Worm (Caenorhabditis elegans) whole organism, young adult: Measurements from ENCODE around the gene btb-18.
A peak's percentile ranks its signal among the peaks of the same experiment; 100 is the strongest.
"Not testable (repeated sequence)": the region's sequence is repeated elsewhere in the genome, so short reads cannot be mapped to it uniquely, and the experiment has no call there.

Experiments used
- B0261.1 ChIP-seq: sonication (generic microtip); optimal IDR thresholded peaks from 2 replicates; lab custom pipeline; 2016; ENCODE audit warnings: mild to moderate bottlenecking, missing genetic modification characterization, moderate library complexity, missing compliant biosample characterization
- B0336.3 ChIP-seq: fragments of 200-800 bp; sonication (Bioruptor generic); IDR thresholded peaks from 2 replicates; pipeline ENCODE4 v1.3.6; 2022; ENCODE audit warnings: missing genetic modification characterization, missing compliant biosample characterization
- C17E4.6 ChIP-seq: fragments of 200-800 bp; sonication (Bioruptor generic); IDR thresholded peaks from 2 replicates; pipeline ENCODE4 v1.3.6; 2022; ENCODE audit warnings: missing genetic modification reagents, missing genetic modification characterization, missing compliant biosample characterization
- F33H1.4 ChIP-seq: fragments of 200-800 bp; sonication (Bioruptor generic); IDR thresholded peaks from 2 replicates; pipeline ENCODE4 v1.3.6; 2022; ENCODE audit warnings: missing genetic modification reagents, missing genetic modification characterization, missing compliant biosample characterization
- F37B4.10 ChIP-seq: fragments of 200-800 bp; sonication (Bioruptor generic); IDR thresholded peaks from 2 replicates; pipeline ENCODE4 v1.3.6; 2022; ENCODE audit warnings: missing genetic modification characterization, missing compliant biosample characterization
- Y53G8AR.9 ChIP-seq: fragments of 200-800 bp; sonication (Bioruptor generic); conservative IDR thresholded peaks from 2 replicates; pipeline ENCODE4 v1.3.6; 2022; ENCODE audit warnings: missing genetic modification reagents, missing genetic modification characterization, missing compliant biosample characterization
- Y79H2A.3 ChIP-seq: fragments of 200-800 bp; sonication (Bioruptor generic); conservative IDR thresholded peaks from 2 replicates; pipeline ENCODE4 v1.3.6; 2022; ENCODE audit warnings: missing genetic modification reagents, missing genetic modification characterization, missing compliant biosample characterization
- athp-1 ChIP-seq: sonication (generic microtip); optimal IDR thresholded peaks from 2 replicates; lab custom pipeline; 2017; ENCODE audit warnings: mild to moderate bottlenecking, missing genetic modification characterization, missing compliant biosample characterization
- attf-3 ChIP-seq: fragments of 200-800 bp; sonication (Bioruptor generic); conservative IDR thresholded peaks from 2 replicates; pipeline ENCODE4 v1.3.6; 2022; ENCODE audit warnings: missing genetic modification reagents, missing genetic modification characterization, missing compliant biosample characterization
- attf-5 ChIP-seq: fragments of 200-800 bp; sonication (Bioruptor generic); optimal IDR thresholded peaks from 2 replicates; lab custom pipeline; 2018; ENCODE audit warnings: mild to moderate bottlenecking, missing genetic modification characterization, missing compliant biosample characterization
- bed-1 ChIP-seq: fragments of 200-800 bp; sonication (Bioruptor generic); IDR thresholded peaks from 2 replicates; pipeline ENCODE4 v1.3.6; 2022; ENCODE audit warnings: missing genetic modification reagents, missing genetic modification characterization, missing compliant biosample characterization
- bed-2 ChIP-seq: fragments of 200-800 bp; sonication (Bioruptor generic); IDR thresholded peaks from 2 replicates; pipeline ENCODE4 v1.3.6; 2022; ENCODE audit warnings: missing genetic modification reagents, missing genetic modification characterization, missing compliant biosample characterization
- ceh-79 ChIP-seq: sonication (generic microtip); optimal IDR thresholded peaks from 2 replicates; lab custom pipeline; 2017; ENCODE audit warnings: mild to moderate bottlenecking, missing genetic modification characterization, missing compliant biosample characterization
- die-1 ChIP-seq: sonication (generic microtip); optimal IDR thresholded peaks from 2 replicates; lab custom pipeline; 2016; ENCODE audit warnings: missing genotype, mild to moderate bottlenecking, missing genetic modification characterization, missing compliant biosample characterization
- dox-1 ChIP-seq: fragments of 200-800 bp; sonication (Bioruptor generic); IDR thresholded peaks from 2 replicates; pipeline ENCODE4 v1.3.6; 2022; ENCODE audit warnings: missing genetic modification reagents, missing genetic modification characterization, missing compliant biosample characterization
- efl-1 ChIP-seq: fragments of 150-350 bp; optimal IDR thresholded peaks from 2 replicates; lab custom pipeline; 2014; ENCODE audit warnings: missing biosample characterization, missing genetic modification reagents, missing genetic modification characterization
- egl-44 ChIP-seq: fragments of 200-800 bp; sonication (Bioruptor generic); IDR thresholded peaks from 2 replicates; pipeline ENCODE4 v1.3.6; 2022; ENCODE audit warnings: missing genetic modification reagents, missing genetic modification characterization, missing compliant biosample characterization
- ets-4 ChIP-seq: fragments of 200-800 bp; sonication (Bioruptor generic); optimal IDR thresholded peaks from 2 replicates; lab custom pipeline; 2018; ENCODE audit warnings: mild to moderate bottlenecking, missing genetic modification characterization, missing compliant biosample characterization
- fkh-3 ChIP-seq: sonication (generic microtip); optimal IDR thresholded peaks from 2 replicates; lab custom pipeline; 2016; ENCODE audit warnings: mild to moderate bottlenecking, missing genetic modification characterization, missing compliant biosample characterization
- hlh-12 ChIP-seq: sonication (generic microtip); optimal IDR thresholded peaks from 2 replicates; lab custom pipeline; 2016; ENCODE audit warnings: missing genetic modification characterization, missing compliant biosample characterization
- hmg-1.2 ChIP-seq: fragments of 200-800 bp; sonication (Bioruptor generic); IDR thresholded peaks from 2 replicates; pipeline ENCODE4 v1.3.6; 2022; ENCODE audit warnings: missing genetic modification reagents, missing genetic modification characterization, missing compliant biosample characterization
- hsf-1 ChIP-seq: fragments of 200-800 bp; sonication (Bioruptor generic); IDR thresholded peaks from 2 replicates; pipeline ENCODE4 v1.3.6; 2022; ENCODE audit warnings: missing genetic modification reagents, missing genetic modification characterization, missing compliant biosample characterization
- let-526 ChIP-seq: fragments of 200-800 bp; sonication (Bioruptor generic); IDR thresholded peaks from 2 replicates; pipeline ENCODE4 v1.3.6; 2022; ENCODE audit warnings: missing genetic modification reagents, missing genetic modification characterization, missing compliant biosample characterization
- let-607 ChIP-seq, 2 experiments: fragments of 200-800 bp in 1 of 2; sonication (Bioruptor generic) in 1 of 2; sonication (generic microtip) in 1 of 2; optimal IDR thresholded peaks; 2 replicates each; lab custom pipeline; 2016 to 2018; ENCODE audit warnings: mild to moderate bottlenecking in 2 of 2, missing compliant biosample characterization in 2 of 2, missing genetic modification characterization in 2 of 2, moderate library complexity in 2 of 2, missing genotype in 1 of 2
- lir-1 ChIP-seq: fragments of 200-800 bp; sonication (Bioruptor generic); conservative IDR thresholded peaks from 2 replicates; pipeline ENCODE4 v1.3.6; 2022; ENCODE audit warnings: missing genetic modification reagents, missing genetic modification characterization, missing compliant biosample characterization
- lsy-27 ChIP-seq: sonication (generic microtip); optimal IDR thresholded peaks from 2 replicates; lab custom pipeline; 2017; ENCODE audit warnings: missing genetic modification characterization, mild to moderate bottlenecking, missing compliant biosample characterization, antibody characterized with exemption, missing genotype, borderline replicate concordance; ENCODE audit not compliant: insufficient read depth
- madf-10 ChIP-seq: sonication (generic microtip); optimal IDR thresholded peaks from 2 replicates; lab custom pipeline; 2016; ENCODE audit warnings: mild to moderate bottlenecking, missing genetic modification characterization, missing compliant biosample characterization
- mcd-1 ChIP-seq: fragments of 200-800 bp; sonication (Bioruptor generic); IDR thresholded peaks from 2 replicates; pipeline ENCODE4 v1.3.6; 2022; ENCODE audit warnings: missing genetic modification reagents, missing genetic modification characterization, missing compliant biosample characterization
- nhr-27 ChIP-seq: fragments of 200-800 bp; sonication (Bioruptor generic); optimal IDR thresholded peaks from 2 replicates; lab custom pipeline; 2018; ENCODE audit warnings: mild to moderate bottlenecking, missing genetic modification characterization, moderate library complexity, missing compliant biosample characterization
- nhr-80 ChIP-seq: sonication (generic microtip); optimal IDR thresholded peaks from 2 replicates; lab custom pipeline; 2016; ENCODE audit warnings: missing genetic modification characterization, missing compliant biosample characterization
- nhr-90 ChIP-seq: sonication (generic microtip); optimal IDR thresholded peaks from 2 replicates; lab custom pipeline; 2016; ENCODE audit warnings: missing genotype, mild to moderate bottlenecking, missing genetic modification characterization, missing compliant biosample characterization
- pha-4 ChIP-seq: fragments of 150-350 bp; sonication (generic microtip); optimal IDR thresholded peaks from 2 replicates; lab custom pipeline; 2014; ENCODE audit warnings: missing biosample characterization, missing genetic modification reagents, missing genetic modification characterization
- rcor-1 ChIP-seq: fragments of 200-800 bp; sonication (Bioruptor generic); IDR thresholded peaks from 2 replicates; pipeline ENCODE4 v1.3.6; 2022; ENCODE audit warnings: missing genetic modification reagents, missing genetic modification characterization, missing compliant biosample characterization
- rec-8 ChIP-seq, 2 experiments: sonication (generic microtip); optimal IDR thresholded peaks; 2 replicates each; lab custom pipeline; 2016; ENCODE audit warnings: mild to moderate bottlenecking in 2 of 2, missing genetic modification characterization in 2 of 2, missing genetic modification reagents in 2 of 2, missing genotype in 2 of 2, missing biosample characterization in 1 of 2, missing compliant biosample characterization in 1 of 2, moderate library complexity in 1 of 2
- sea-2 ChIP-seq: fragments of 200-800 bp; sonication (Bioruptor generic); IDR thresholded peaks from 2 replicates; pipeline ENCODE4 v1.3.6; 2022; ENCODE audit warnings: missing genetic modification characterization, missing compliant biosample characterization
- somi-1 ChIP-seq: fragments of 200-800 bp; sonication (Bioruptor generic); optimal IDR thresholded peaks from 2 replicates; lab custom pipeline; 2018; ENCODE audit warnings: mild to moderate bottlenecking, missing genetic modification characterization, missing compliant biosample characterization
- tlf-1 ChIP-seq: fragments of 200-800 bp; sonication (Bioruptor generic); optimal IDR thresholded peaks from 2 replicates; lab custom pipeline; 2018; ENCODE audit warnings: mild to moderate bottlenecking, missing genetic modification characterization, missing compliant biosample characterization
- xnd-1 ChIP-seq: sonication (generic microtip); optimal IDR thresholded peaks from 2 replicates; lab custom pipeline; 2016; ENCODE audit warnings: missing genotype, missing genetic modification reagents, missing genetic modification characterization, missing compliant biosample characterization
- ztf-26 ChIP-seq: sonication (generic microtip); optimal IDR thresholded peaks from 2 replicates; lab custom pipeline; 2017; ENCODE audit warnings: missing genetic modification characterization, missing compliant biosample characterization
- ztf-3 ChIP-seq: fragments of 200-800 bp; sonication (Bioruptor generic); optimal IDR thresholded peaks from 2 replicates; lab custom pipeline; 2018; ENCODE audit warnings: mild to moderate bottlenecking, missing genetic modification characterization, missing compliant biosample characterization

btb-18 gene

ce11 chrII:3287073-3287472, 10.9 kb upstream of the btb-18 start, which contains the start of gene sri-63:
TSS of gene sri-63 (plus strand) at chrII:3287373.
- TF ChIP-seq lir-1 (GFP tag; lab: Robert Waterston, UW): no peak
- TF ChIP-seq attf-5 (GFP tag; lab: Kevin White, UChicago): no peak
- TF ChIP-seq rec-8 (tag; optimal IDR thresholded peaks at IDR 0.05; lab: Kevin White, UChicago): no peak
- no peak for TF ChIP-seq B0261.1 (tag; lab: Kevin White, UChicago)
- no peak for TF ChIP-seq hmg-1.2 (GFP tag; lab: Robert Waterston, UW)
- TF ChIP-seq ztf-3 (GFP tag; lab: Kevin White, UChicago): no peak
- no peak for TF ChIP-seq Y53G8AR.9 (GFP tag; lab: Robert Waterston, UW)
- TF ChIP-seq egl-44: no peak
- no peak for TF ChIP-seq C17E4.6 (GFP tag; lab: Robert Waterston, UW)
- no peak for TF ChIP-seq attf-3 (GFP tag; lab: Robert Waterston, UW)
- TF ChIP-seq mcd-1: no peak
- TF ChIP-seq hsf-1 (GFP tag; lab: Robert Waterston, UW): no peak
- TF ChIP-seq F33H1.4 (GFP tag; lab: Robert Waterston, UW): no peak
- TF ChIP-seq bed-2: no peak
- TF ChIP-seq pha-4: no peak
- TF ChIP-seq die-1: no peak
- TF ChIP-seq somi-1 (GFP tag; lab: Kevin White, UChicago): no peak

- TF ChIP-seq Y79H2A.3 (GFP tag; lab: Robert Waterston, UW); let-526; tlf-1 (GFP tag; lab: Kevin White, UChicago): not testable (repeated sequence)
Observed at ce11 chrII:3290544-3290943, 7.5 kb upstream of the btb-18 start, which contains the start of gene F39E9.14. TSS of gene F39E9.14 (minus strand) at chrII:3290644.

ce11 chrII:3295193-3295592, 2.8 kb upstream of the btb-18 start, which contains the start of gene btb-17:
TSS of gene btb-17 (plus strand) at chrII:3295405.
- TF ChIP-seq nhr-90: no peak
- TF ChIP-seq ets-4 (GFP tag; lab: Kevin White, UChicago): no peak
- peak; percentile 35 for TF ChIP-seq nhr-80 (tag; lab: Kevin White, UChicago)
- TF ChIP-seq hlh-12: no peak

- no peak for TF ChIP-seq C17E4.6 (GFP tag; lab: Robert Waterston, UW)
- TF ChIP-seq efl-1: no peak
- peak; percentile 36 for TF ChIP-seq nhr-80 (tag; lab: Kevin White, UChicago)
Observed at ce11 chrII:3296644-3297043, 1.4 kb upstream of the btb-18 start, which contains the start of gene btb-16. TSS of gene btb-16 (plus strand) at chrII:3296883.

DNA sequence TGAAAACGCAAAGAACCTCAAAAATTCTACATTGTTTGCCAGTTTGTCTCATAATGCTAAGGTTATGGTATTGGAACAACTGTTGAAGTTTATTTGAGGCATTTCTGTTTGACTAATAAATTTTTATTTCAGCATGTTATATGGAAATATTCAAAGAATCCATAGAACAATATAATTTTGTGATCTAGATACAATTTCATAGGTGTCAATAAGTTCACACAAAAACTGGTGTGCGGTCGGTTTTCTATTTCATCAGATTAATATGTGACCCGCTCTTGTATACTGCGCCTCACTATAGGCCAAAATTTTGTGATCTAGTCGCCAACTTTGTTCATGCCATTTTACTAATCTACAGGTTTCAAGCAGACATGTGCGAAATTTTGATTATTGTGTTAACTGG, 1.4 kb downstream of the btb-18 start, which contains the start of gene btb-22:
btb-22 (plus strand) TSS at position 301 of the 400 bp plus-strand sequence.
- TF ChIP-seq ceh-79 (tag; lab: Kevin White, UChicago): no peak
- no peak for TF ChIP-seq C17E4.6 (GFP tag; lab: Robert Waterston, UW)

ce11 chrII:3303582-3303981, 5.6 kb downstream of the btb-18 start:
- TF ChIP-seq lir-1 (GFP tag; lab: Robert Waterston, UW) (no peak), Y53G8AR.9 (GFP tag; lab: Robert Waterston, UW) (no peak), nhr-27 (tag; lab: Kevin White, UChicago) (no peak), F37B4.10 (GFP tag; lab: Robert Waterston, UW) (no peak), bed-1 (GFP tag; lab: Robert Waterston, UW) (no peak), ztf-26 (tag; lab: Kevin White, UChicago) (no peak), sea-2 (GFP tag; lab: Robert Waterston, UW) (no peak), B0336.3 (no peak), athp-1 (tag; lab: Kevin White, UChicago) (no peak), die-1 (no peak), xnd-1 (no peak), rcor-1 (GFP tag; lab: Robert Waterston, UW) (no peak), B0261.1 (tag; lab: Kevin White, UChicago) (no peak), C17E4.6 (GFP tag; lab: Robert Waterston, UW) (no peak), let-607 (tag; optimal IDR thresholded peaks at IDR 0.05; lab: Kevin White, UChicago) (no peak), lsy-27 (tag; lab: Kevin White, UChicago) (no peak), dox-1 (GFP tag; lab: Robert Waterston, UW) (no peak), rec-8 (tag; optimal IDR thresholded peaks at IDR 0.05; lab: Kevin White, UChicago) (no peak), madf-10 (tag; lab: Kevin White, UChicago) (no peak), fkh-3 (tag; lab: Kevin White, UChicago) (no peak)
